Worm (Caenorhabditis elegans): ENCODE results near the gene sms-2.

sms-2 gene

DNA sequence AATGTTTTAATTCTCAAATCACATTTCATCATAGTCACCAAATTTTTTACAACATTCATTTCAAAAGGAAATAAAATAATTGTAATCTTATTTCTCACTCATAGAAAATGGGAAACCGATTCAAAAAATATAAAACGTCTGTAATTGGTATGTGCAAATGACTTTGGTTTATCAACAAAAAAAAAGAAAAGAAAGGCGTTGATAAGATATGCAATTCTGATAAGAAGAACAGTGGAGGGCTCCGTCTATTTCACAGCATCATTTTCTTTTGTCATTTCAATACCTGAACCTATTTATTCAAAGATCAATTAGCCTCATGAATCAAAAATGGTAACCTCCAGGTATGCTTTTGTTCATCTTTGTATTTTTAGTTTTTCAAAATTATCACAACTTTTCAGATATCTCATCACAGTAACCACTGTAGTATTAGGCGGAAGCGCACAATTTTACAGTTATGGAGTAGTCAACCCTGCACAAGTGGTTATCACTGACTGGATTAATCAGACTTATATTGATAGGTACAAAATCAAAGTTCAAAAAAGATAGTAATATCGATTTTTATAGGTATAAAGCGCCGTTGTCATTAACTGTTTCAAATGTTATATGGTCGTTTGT, 10.3 kb downstream of the sms-2 start, which contains the start of gene F53H8.3:
Gene F53H8.3, plus strand, starts transcription at position 275 of the 615 bp plus-strand sequence.
- TF ChIP-seq tbx-37 (GFP tag; conservative IDR thresholded peaks at IDR 0.05), result no peak
- TF ChIP-seq hnd-1 (tag; optimal IDR thresholded peaks at IDR 0.05), result no peak
- TF ChIP-seq pes-1 (GFP tag; IDR thresholded peaks at IDR 0.05), result no peak
- no peak for TF ChIP-seq hmg-4 (GFP tag; optimal IDR thresholded peaks at IDR 0.05)
- no peak for TF ChIP-seq sea-1 (GFP tag; conservative IDR thresholded peaks at IDR 0.05)
- no peak for TF ChIP-seq B0310.2 (tag; optimal IDR thresholded peaks at IDR 0.05)
- no peak for TF ChIP-seq tbx-11 (GFP tag; IDR thresholded peaks at IDR 0.05)
- no peak for TF ChIP-seq hmbx-1 (tag; optimal IDR thresholded peaks at IDR 0.05)
- TF ChIP-seq aly-1 (tag; optimal IDR thresholded peaks at IDR 0.05), result no peak
- TF ChIP-seq F13C5.2 (tag; optimal IDR thresholded peaks at IDR 0.05), result no peak
- TF ChIP-seq scrt-1 (GFP tag; IDR thresholded peaks at IDR 0.05), result no peak
- TF ChIP-seq ceh-13 (GFP tag; optimal IDR thresholded peaks at IDR 0.05), result no peak
- TF ChIP-seq ets-7 (tag; optimal IDR thresholded peaks at IDR 0.05), result no peak
- no peak for TF ChIP-seq tra-4 (tag; optimal IDR thresholded peaks at IDR 0.05)
- no peak for TF ChIP-seq ceh-36 (tag; optimal IDR thresholded peaks at IDR 0.05)
- TF ChIP-seq ama-1 (optimal IDR thresholded peaks at IDR 0.05), result no peak
- TF ChIP-seq flt-1 (GFP tag; IDR thresholded peaks at IDR 0.05), result no peak

DNA sequence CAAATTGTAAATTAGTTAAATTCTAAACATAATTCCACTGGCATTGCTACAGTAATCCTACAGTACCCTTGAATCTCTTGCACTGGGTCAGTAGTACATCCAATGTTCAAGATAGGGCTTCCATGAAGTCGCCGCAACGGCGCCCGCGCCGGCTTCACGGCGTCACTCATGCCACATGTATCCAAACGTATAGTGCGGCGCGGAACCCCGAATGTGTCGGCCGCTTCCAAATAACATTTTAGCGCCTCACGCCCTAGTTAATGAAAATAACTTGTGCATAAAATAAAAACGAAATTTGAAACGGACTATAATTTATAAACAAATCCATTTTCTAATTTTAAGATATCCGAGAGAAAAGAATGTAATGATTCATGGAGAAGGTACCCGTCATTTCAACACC, 12.7 kb downstream of the sms-2 start:
- no peak for TF ChIP-seq ceh-13 (GFP tag; optimal IDR thresholded peaks at IDR 0.05)
- no peak for TF ChIP-seq ama-1 (optimal IDR thresholded peaks at IDR 0.05)
- TF ChIP-seq F13C5.2 (tag; optimal IDR thresholded peaks at IDR 0.05), result no peak
- no peak for TF ChIP-seq tbx-37 (GFP tag; conservative IDR thresholded peaks at IDR 0.05)
- no peak for TF ChIP-seq B0310.2 (tag; optimal IDR thresholded peaks at IDR 0.05)
- TF ChIP-seq ets-7 (tag; optimal IDR thresholded peaks at IDR 0.05), result no peak
- no peak for TF ChIP-seq flt-1 (GFP tag; IDR thresholded peaks at IDR 0.05)
- no peak for TF ChIP-seq hmg-4 (GFP tag; optimal IDR thresholded peaks at IDR 0.05)

DNA sequence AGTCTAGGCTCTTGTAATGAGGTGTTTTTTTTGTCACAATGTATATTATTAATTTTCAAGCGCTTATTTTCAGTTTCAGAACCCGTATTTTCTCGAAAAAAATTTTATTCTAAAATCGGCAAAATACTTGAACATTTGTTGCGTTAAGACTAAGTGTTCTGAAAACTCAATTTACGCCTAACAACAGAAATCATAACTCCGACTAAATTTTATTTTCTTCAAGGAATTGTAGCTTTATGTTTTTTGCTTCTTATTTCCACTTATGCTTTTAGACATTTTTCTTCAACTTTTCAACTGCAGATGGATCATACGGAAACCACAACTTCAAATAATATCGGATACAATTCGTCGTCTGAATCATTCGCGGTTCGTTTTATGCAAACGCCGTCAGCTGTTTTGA, 15.2 kb downstream of the sms-2 start, which contains the start of gene F35H12.1:
Gene F35H12.1, plus strand, starts transcription at position 301 of the 400 bp plus-strand sequence.
- TF ChIP-seq sea-1 (GFP tag; conservative IDR thresholded peaks at IDR 0.05), result no peak
- TF ChIP-seq hmg-4 (GFP tag; optimal IDR thresholded peaks at IDR 0.05), result no peak
- TF ChIP-seq ets-7 (tag; optimal IDR thresholded peaks at IDR 0.05), result no peak
- no peak for TF ChIP-seq ceh-13 (GFP tag; optimal IDR thresholded peaks at IDR 0.05)
- TF ChIP-seq F13C5.2 (tag; optimal IDR thresholded peaks at IDR 0.05), result no peak
- TF ChIP-seq B0310.2 (tag; optimal IDR thresholded peaks at IDR 0.05), result no peak
- TF ChIP-seq tra-4 (tag; optimal IDR thresholded peaks at IDR 0.05), result no peak
- TF ChIP-seq flt-1 (GFP tag; IDR thresholded peaks at IDR 0.05), result no peak
- no peak for TF ChIP-seq ceh-36 (tag; optimal IDR thresholded peaks at IDR 0.05)

DNA sequence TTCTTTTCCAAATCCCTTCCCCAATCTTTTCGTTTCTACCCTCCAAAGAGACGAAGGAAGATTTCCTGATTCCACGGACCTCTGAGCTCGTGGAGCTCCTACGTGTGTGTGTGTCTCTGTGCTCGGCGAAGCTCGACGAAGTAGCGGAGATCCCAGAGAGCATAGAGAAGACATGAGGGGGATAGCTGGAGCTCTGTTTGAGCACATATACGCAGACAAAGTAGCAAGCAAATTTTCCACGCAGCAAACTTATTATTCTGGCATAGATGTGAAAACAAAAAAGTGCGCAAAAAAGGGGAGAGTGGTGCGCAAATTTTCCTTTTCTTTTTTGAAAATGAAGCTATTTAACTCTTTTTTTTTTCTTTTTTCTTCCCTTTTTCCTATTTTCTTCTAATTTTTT, 15.8 kb downstream of the sms-2 start:
- TF ChIP-seq F13C5.2 (tag; optimal IDR thresholded peaks at IDR 0.05) (peak; percentile 21), B0310.2 (tag; optimal IDR thresholded peaks at IDR 0.05) (no peak)

DNA sequence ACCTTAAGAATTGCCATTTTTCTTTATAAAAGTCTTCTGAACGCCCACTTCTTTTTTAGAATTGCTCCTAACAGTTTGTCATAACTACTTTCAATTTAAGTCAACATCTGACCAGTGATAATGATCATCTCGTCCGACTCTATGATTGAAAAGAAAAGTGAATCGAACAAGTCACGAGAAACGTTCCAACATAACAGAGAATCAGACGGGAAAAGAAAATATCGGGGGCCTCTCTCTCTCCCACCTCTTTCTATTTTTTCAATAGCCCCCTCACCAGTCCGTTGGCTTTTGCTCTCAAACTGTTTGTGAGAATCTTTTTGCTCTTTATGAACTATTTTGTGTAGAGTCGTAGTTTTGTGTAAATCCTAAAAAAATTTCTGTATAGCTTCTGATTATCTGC, 21.1 kb downstream of the sms-2 start:
- no peak for TF ChIP-seq aly-1 (tag; optimal IDR thresholded peaks at IDR 0.05)
- TF ChIP-seq pes-1 (GFP tag; IDR thresholded peaks at IDR 0.05), result no peak
- no peak for TF ChIP-seq tra-4 (tag; optimal IDR thresholded peaks at IDR 0.05)
- no peak for TF ChIP-seq scrt-1 (GFP tag; IDR thresholded peaks at IDR 0.05)
- TF ChIP-seq ceh-13 (GFP tag; optimal IDR thresholded peaks at IDR 0.05), result no peak
- TF ChIP-seq sea-1 (GFP tag; conservative IDR thresholded peaks at IDR 0.05), result no peak
- no peak for TF ChIP-seq ceh-36 (tag; optimal IDR thresholded peaks at IDR 0.05)
- TF ChIP-seq F13C5.2 (tag; optimal IDR thresholded peaks at IDR 0.05), result no peak
- no peak for TF ChIP-seq tbx-37 (GFP tag; conservative IDR thresholded peaks at IDR 0.05)
- TF ChIP-seq hmbx-1 (tag; optimal IDR thresholded peaks at IDR 0.05), result no peak
- TF ChIP-seq tbx-11 (GFP tag; IDR thresholded peaks at IDR 0.05), result no peak
- no peak for TF ChIP-seq hnd-1 (tag; optimal IDR thresholded peaks at IDR 0.05)
- no peak for TF ChIP-seq ets-7 (tag; optimal IDR thresholded peaks at IDR 0.05)
- no peak for TF ChIP-seq B0310.2 (tag; optimal IDR thresholded peaks at IDR 0.05)

DNA sequence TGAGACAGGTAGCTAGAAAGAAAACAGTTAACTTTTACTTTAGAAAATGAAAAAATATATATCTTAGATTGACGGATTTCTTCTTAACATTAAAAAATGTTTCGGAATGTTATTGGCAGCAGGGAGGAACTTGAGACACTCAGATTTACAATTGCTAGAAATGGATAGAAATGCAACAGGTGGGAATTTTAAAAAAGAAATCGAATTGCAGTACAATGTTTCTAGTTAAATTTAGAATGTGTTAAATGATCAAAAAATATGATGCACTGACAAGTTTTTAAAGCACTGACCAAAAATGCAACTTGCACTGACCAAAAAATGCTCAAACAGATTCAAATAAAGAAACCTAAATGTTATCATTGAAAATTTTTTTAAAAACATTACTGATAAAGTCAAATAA, 22.6 kb downstream of the sms-2 start:
- TF ChIP-seq ceh-36 (tag; optimal IDR thresholded peaks at IDR 0.05), result no peak
- no peak for TF ChIP-seq ets-7 (tag; optimal IDR thresholded peaks at IDR 0.05)
- no peak for TF ChIP-seq scrt-1 (GFP tag; IDR thresholded peaks at IDR 0.05)
- TF ChIP-seq B0310.2 (tag; optimal IDR thresholded peaks at IDR 0.05), result no peak
- no peak for TF ChIP-seq sea-1 (GFP tag; conservative IDR thresholded peaks at IDR 0.05)

DNA sequence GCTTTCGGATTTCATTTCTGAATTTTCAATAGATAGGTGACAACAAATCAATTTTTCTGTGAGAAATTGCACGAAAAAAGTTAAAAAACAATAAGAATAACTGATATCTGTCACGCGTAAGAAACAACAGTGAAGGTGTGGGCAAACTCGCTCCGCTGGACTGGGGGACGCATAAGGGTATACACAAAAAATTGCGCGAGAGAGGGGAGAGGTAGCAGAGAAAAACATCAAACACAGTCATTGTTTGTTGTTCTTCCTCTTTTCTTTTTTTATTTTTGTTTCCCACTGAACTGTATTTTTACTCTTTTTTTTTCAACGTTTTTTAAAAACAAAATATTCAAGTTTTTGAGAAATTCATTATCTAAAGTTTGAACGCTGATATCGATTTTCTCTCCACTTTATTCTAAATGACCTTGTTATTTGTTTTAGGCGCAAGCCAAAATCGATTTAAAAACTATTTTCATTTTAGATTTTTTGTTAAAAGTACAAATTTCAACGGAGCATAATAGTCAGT, 24.1 kb downstream of the sms-2 start, which contains the start of the genes pifk-1 and tbc-11:
Gene pifk-1, minus strand, starts transcription at position 17 of the 514 bp plus-strand sequence.
Gene tbc-11, plus strand, starts transcription at position 464 of the 514 bp plus-strand sequence.
- TF ChIP-seq sea-1 (GFP tag; conservative IDR thresholded peaks at IDR 0.05) (no peak), ets-7 (tag; optimal IDR thresholded peaks at IDR 0.05) (no peak), hnd-1 (tag; optimal IDR thresholded peaks at IDR 0.05) (no peak), aly-1 (tag; optimal IDR thresholded peaks at IDR 0.05) (no peak), tra-4 (tag; optimal IDR thresholded peaks at IDR 0.05) (no peak), F13C5.2 (tag; optimal IDR thresholded peaks at IDR 0.05) (no peak), hmbx-1 (tag; optimal IDR thresholded peaks at IDR 0.05) (no peak), ceh-36 (tag; optimal IDR thresholded peaks at IDR 0.05) (no peak), tbx-11 (GFP tag; IDR thresholded peaks at IDR 0.05) (no peak), ceh-13 (GFP tag; optimal IDR thresholded peaks at IDR 0.05) (no peak)

DNA sequence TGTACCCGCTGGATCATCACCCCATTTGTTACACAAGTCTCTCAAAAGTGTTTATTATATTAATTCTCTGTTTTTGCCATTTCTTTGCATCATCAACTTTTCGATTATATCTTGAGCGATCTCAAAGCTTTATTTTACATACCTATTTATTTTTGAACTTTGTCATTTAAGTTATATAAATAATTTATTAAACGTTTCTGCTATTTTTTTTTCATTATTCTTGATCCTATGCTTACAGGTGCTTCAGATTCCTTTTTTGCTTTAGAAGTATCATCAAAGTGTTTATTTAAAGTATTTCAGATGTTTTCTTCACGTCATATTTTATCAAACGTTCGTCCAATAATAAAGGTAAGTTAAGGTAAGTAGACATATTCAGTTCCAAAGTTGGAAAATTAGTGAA, 30.6 kb downstream of the sms-2 start, which contains the start of gene F35H12.5:
Gene F35H12.5, plus strand, starts transcription at position 301 of the 400 bp plus-strand sequence.
- TF ChIP-seq aly-1 (tag; optimal IDR thresholded peaks at IDR 0.05) (no peak), scrt-1 (GFP tag; IDR thresholded peaks at IDR 0.05) (no peak), ceh-13 (GFP tag; optimal IDR thresholded peaks at IDR 0.05) (no peak), flt-1 (GFP tag; IDR thresholded peaks at IDR 0.05) (no peak), ama-1 (optimal IDR thresholded peaks at IDR 0.05) (no peak), B0310.2 (tag; optimal IDR thresholded peaks at IDR 0.05) (no peak), hmg-4 (GFP tag; optimal IDR thresholded peaks at IDR 0.05) (no peak), tbx-11 (GFP tag; IDR thresholded peaks at IDR 0.05) (no peak), tbx-37 (GFP tag; conservative IDR thresholded peaks at IDR 0.05) (no peak)

Measured in whole organism, early embryonic.